Fruit fly (Drosophila melanogaster) whole organism, adult: ENCODE data around the gene CG14963.

Experiments used
- CG12768 ChIP-seq: fragments of 200-800 bp; sonication (Bioruptor generic); optimal IDR thresholded peaks from 2 replicates; lab custom pipeline; 2017; ENCODE audit warnings: missing biosample characterization, missing genetic modification characterization, mild to moderate bottlenecking, moderate library complexity, missing genetic modification reagents
- CG33017 ChIP-seq: fragments of 200-800 bp; sonication (Bioruptor generic); optimal IDR thresholded peaks from 2 replicates; lab custom pipeline; 2018; ENCODE audit warnings: missing biosample characterization, mild to moderate bottlenecking, missing genetic modification characterization, moderate library complexity
- CG5204 ChIP-seq: fragments of 200-800 bp; sonication (Bioruptor generic); optimal IDR thresholded peaks from 2 replicates; lab custom pipeline; 2016; ENCODE audit warnings: missing biosample characterization, missing genetic modification characterization
- CG7101 ChIP-seq: fragments of 200-800 bp; sonication (Bioruptor generic); optimal IDR thresholded peaks from 2 replicates; lab custom pipeline; 2018; ENCODE audit warnings: missing biosample characterization, mild to moderate bottlenecking, missing genetic modification characterization, moderate library complexity
- Crg-1 ChIP-seq: fragments of 200-800 bp; sonication (Bioruptor generic); optimal IDR thresholded peaks from 2 replicates; lab custom pipeline; 2016; ENCODE audit warnings: missing biosample characterization, missing genetic modification characterization
- Hr96 ChIP-seq: fragments of 200-800 bp; sonication (Bioruptor generic); optimal IDR thresholded peaks from 2 replicates; lab custom pipeline; 2016; ENCODE audit warnings: missing biosample characterization, missing genetic modification characterization
- Mnt ChIP-seq: fragments of 200-800 bp; sonication (Bioruptor generic); optimal IDR thresholded peaks from 2 replicates; lab custom pipeline; 2016; ENCODE audit warnings: missing biosample characterization, mild to moderate bottlenecking, missing genetic modification characterization
- cic ChIP-seq: fragments of 200-800 bp; sonication (Bioruptor generic); optimal IDR thresholded peaks from 2 replicates; lab custom pipeline; 2017; ENCODE audit warnings: missing biosample characterization, mild to moderate bottlenecking, missing genetic modification characterization, moderate library complexity
- kay ChIP-seq: fragments of 200-800 bp; sonication (Bioruptor generic); peaks from one replicate; lab custom pipeline; 2016; ENCODE audit warnings: missing biosample characterization, missing genetic modification characterization, borderline replicate concordance
- ovo ChIP-seq: fragments of 200-800 bp; sonication (Bioruptor generic); optimal IDR thresholded peaks from 2 replicates; lab custom pipeline; 2016; ENCODE audit warnings: missing biosample characterization, missing genetic modification characterization
- pad ChIP-seq: fragments of 200-800 bp; sonication (Bioruptor generic); optimal IDR thresholded peaks from 3 replicates; lab custom pipeline; 2017; ENCODE audit warnings: missing biosample characterization, missing genetic modification characterization, mild to moderate bottlenecking, moderate library complexity, missing genetic modification reagents
- tj ChIP-seq: fragments of 200-800 bp; sonication (Bioruptor generic); optimal IDR thresholded peaks from 3 replicates; lab custom pipeline; 2017; ENCODE audit warnings: missing biosample characterization, mild to moderate bottlenecking, missing genetic modification characterization, moderate library complexity
- toe ChIP-seq: fragments of 200-800 bp; sonication (Bioruptor generic); optimal IDR thresholded peaks from 2 replicates; lab custom pipeline; 2016; ENCODE audit warnings: missing biosample characterization, missing genetic modification characterization

The CG14963 gene

dm6 chr3L:3124939-3125648 is 47.3 kb downstream of the CG14963 start:
- no peak for TF ChIP-seq tj (GFP tag; lab: Kevin White, UChicago)
- TF ChIP-seq Mnt (GFP tag; lab: Kevin White, UChicago), result no peak
- TF ChIP-seq Crg-1, result no peak
- TF ChIP-seq CG5204 (GFP tag; lab: Kevin White, UChicago), result no peak

DNA sequence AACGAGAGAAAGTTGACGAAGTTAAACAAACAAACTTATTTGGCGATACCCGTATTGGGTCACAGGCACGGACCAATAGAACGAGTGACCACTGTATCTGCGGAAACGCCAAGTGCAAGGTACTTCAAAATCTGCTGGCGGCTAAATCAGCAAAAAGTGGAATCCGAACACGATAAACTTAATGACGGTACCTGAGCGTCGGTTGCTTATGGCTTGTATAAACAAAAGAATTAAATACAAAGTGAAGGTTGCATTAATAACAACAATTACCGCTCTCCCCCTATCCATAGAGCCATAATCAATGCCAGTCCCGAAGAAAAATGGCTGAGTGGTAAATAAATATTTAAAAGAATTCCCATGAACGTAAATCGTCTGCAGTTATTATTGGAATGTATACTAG is 47.8 kb downstream of the CG14963 start:
- TF ChIP-seq tj (GFP tag; lab: Kevin White, UChicago) (peak; percentile 96), CG5204 (GFP tag; lab: Kevin White, UChicago) (no peak), kay (GFP tag; lab: Kevin White, UChicago) (no peak), cic (GFP tag; lab: Kevin White, UChicago) (peak; percentile 4), Hr96 (GFP tag; lab: Kevin White, UChicago) (no peak)

DNA sequence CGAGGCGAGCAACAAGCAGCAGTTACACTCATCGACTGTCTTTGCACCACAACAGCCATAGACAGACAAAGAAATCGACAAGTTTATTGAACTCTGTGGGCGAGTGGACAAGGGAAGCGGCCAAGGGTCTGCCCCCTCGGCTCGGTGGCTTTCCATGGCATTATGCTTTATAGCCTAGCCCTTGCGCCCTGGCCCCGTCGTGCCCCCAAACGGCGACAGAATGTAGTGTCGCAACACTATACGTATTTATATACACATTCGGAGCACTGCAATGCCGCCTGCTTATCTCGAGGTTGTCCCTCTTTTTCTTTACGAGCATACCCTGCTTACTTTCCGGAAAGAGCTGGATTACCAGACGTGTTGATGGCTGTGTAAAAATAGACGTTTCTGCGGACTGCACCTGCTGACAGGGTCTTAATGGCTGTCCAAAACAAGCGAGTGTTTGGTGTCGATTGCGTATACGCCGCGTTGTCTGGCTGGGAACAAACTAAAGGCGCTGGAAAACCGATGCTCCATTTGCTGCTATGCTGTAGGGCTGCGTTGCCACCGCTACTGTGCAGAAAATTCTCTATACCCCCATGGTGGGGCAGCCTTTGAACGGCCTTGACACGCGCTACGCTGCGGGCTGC is 49.5 kb downstream of the CG14963 start:
- TF ChIP-seq CG33017 (tag; lab: Kevin White, UChicago) (no peak), CG7101 (tag; lab: Kevin White, UChicago) (no peak), toe (GFP tag; lab: Kevin White, UChicago) (no peak), CG5204 (GFP tag; lab: Kevin White, UChicago) (no peak), ovo (GFP tag; lab: Kevin White, UChicago) (no peak), cic (GFP tag; lab: Kevin White, UChicago) (no peak)

dm6 chr3L:3121769-3122432 is 50.4 kb downstream of the CG14963 start:
- no peak for TF ChIP-seq pad (GFP tag; lab: Kevin White, UChicago)
- no peak for TF ChIP-seq tj (GFP tag; lab: Kevin White, UChicago)
- TF ChIP-seq kay (GFP tag; lab: Kevin White, UChicago), result peak; percentile 91
- no peak for TF ChIP-seq Crg-1
- no peak for TF ChIP-seq CG12768 (GFP tag; lab: Kevin White, UChicago)
